Worm (Caenorhabditis elegans) whole organism, young adult: ENCODE measurements around the gene srw-43.

ENCODE experiments used
- B0019.2 ChIP-seq: fragments of 200-800 bp; sonication (Bioruptor generic); conservative IDR thresholded peaks from 2 replicates; pipeline ENCODE4 v1.3.6; 2022; ENCODE audit warnings: missing genetic modification reagents, missing genetic modification characterization, missing compliant biosample characterization
- C06A6.2 ChIP-seq: fragments of 200-800 bp; sonication (Bioruptor generic); conservative IDR thresholded peaks from 2 replicates; pipeline ENCODE4 v1.3.6; 2022; ENCODE audit warnings: missing genetic modification characterization, missing compliant biosample characterization
- F10E7.11 ChIP-seq: sonication (generic microtip); optimal IDR thresholded peaks from 2 replicates; lab custom pipeline; 2017; ENCODE audit warnings: mild to moderate bottlenecking, missing genetic modification characterization, moderate library complexity, missing compliant biosample characterization
- F55B11.4 ChIP-seq: sonication (generic microtip); optimal IDR thresholded peaks from 2 replicates; lab custom pipeline; 2016; ENCODE audit warnings: missing compliant biosample characterization, missing genetic modification characterization, borderline replicate concordance; ENCODE audit not compliant: insufficient read depth
- attf-3 ChIP-seq: fragments of 200-800 bp; sonication (Bioruptor generic); conservative IDR thresholded peaks from 2 replicates; pipeline ENCODE4 v1.3.6; 2022; ENCODE audit warnings: missing genetic modification reagents, missing genetic modification characterization, missing compliant biosample characterization
- ceh-27 ChIP-seq: fragments of 200-800 bp; sonication (Bioruptor generic); optimal IDR thresholded peaks from 2 replicates; lab custom pipeline; 2018; ENCODE audit warnings: mild to moderate bottlenecking, missing genetic modification characterization, moderate library complexity, missing compliant biosample characterization
- ceh-79 ChIP-seq: sonication (generic microtip); optimal IDR thresholded peaks from 2 replicates; lab custom pipeline; 2017; ENCODE audit warnings: mild to moderate bottlenecking, missing genetic modification characterization, missing compliant biosample characterization
- lin-35 ChIP-seq, 3 experiments: fragments of 150-350 bp in 2 of 3; sonication (generic microtip) in 1 of 3; optimal IDR thresholded peaks; 2 replicates each; lab custom pipeline; 2014 to 2018; ENCODE audit warnings: missing biosample characterization in 3 of 3, missing genetic modification characterization in 3 of 3, missing genetic modification reagents in 3 of 3
- madf-8 ChIP-seq: fragments of 200-800 bp; sonication (Bioruptor generic); conservative IDR thresholded peaks from 2 replicates; pipeline ENCODE4 v1.3.6; 2022; ENCODE audit warnings: missing genetic modification reagents, missing genetic modification characterization, missing compliant biosample characterization
- nfyb-1 ChIP-seq: fragments of 200-800 bp; sonication (Bioruptor generic); IDR thresholded peaks from 2 replicates; pipeline ENCODE4 v1.3.6; 2022; ENCODE audit warnings: missing genetic modification reagents, missing genetic modification characterization, missing compliant biosample characterization
- sea-2 ChIP-seq: fragments of 200-800 bp; sonication (Bioruptor generic); IDR thresholded peaks from 2 replicates; pipeline ENCODE4 v1.3.6; 2022; ENCODE audit warnings: missing genetic modification characterization, missing compliant biosample characterization
- unc-62 ChIP-seq: fragments of 150-350 bp; optimal IDR thresholded peaks from 2 replicates; lab custom pipeline; 2014; ENCODE audit warnings: missing biosample characterization, missing genetic modification reagents, missing genetic modification characterization
- ztf-6 ChIP-seq: fragments of 200-800 bp; sonication (Bioruptor generic); IDR thresholded peaks from 2 replicates; pipeline ENCODE4 v1.3.6; 2022; ENCODE audit warnings: missing genetic modification reagents, missing genetic modification characterization, missing compliant biosample characterization

DNA sequence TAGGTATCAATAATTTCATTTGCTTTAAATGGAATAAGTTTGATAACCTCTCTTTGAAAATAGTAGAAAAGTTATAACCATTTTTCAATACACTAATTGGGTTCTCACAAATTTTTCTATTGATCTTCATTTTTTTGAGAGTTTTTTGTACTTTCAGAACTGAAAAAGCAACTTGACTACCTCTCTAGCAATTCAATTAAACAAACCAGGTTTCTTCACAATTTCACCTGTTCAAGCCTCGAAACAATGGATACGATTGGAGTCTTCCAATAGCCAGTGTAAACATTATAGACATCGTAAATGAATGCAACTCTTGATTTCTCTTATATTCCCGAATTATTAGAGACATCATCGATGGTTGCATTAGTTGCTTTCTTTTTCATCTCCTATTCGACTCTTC, 44.1 kb downstream of the srw-43 start, which contains the start of gene srz-99:
- TF ChIP-seq ceh-27 (no peak), lin-35 (GFP tag; optimal IDR thresholded peaks at IDR 0.05; lab: Kevin White, UChicago) (no peak), unc-62 (GFP tag; lab: Kevin White, UChicago) (no peak), sea-2 (no peak), F10E7.11 (tag; lab: Kevin White, UChicago) (no peak), madf-8 (GFP tag; lab: Robert Waterston, UW) (no peak), F55B11.4 (tag; lab: Kevin White, UChicago) (no peak), B0019.2 (GFP tag; lab: Robert Waterston, UW) (no peak), attf-3 (GFP tag; lab: Robert Waterston, UW) (no peak), C06A6.2 (GFP tag; lab: Robert Waterston, UW) (no peak), nfyb-1 (GFP tag; lab: Robert Waterston, UW) (no peak), ceh-79 (tag; lab: Kevin White, UChicago) (no peak), ztf-6 (GFP tag; lab: Robert Waterston, UW) (no peak)
